Fruit fly (Drosophila melanogaster) whole organism, embryonic: ENCODE results near the gene por.

ENCODE experiments used
- BtbVII ChIP-seq: fragments of 200-800 bp; sonication (Bioruptor generic); optimal IDR thresholded peaks from 3 replicates; lab custom pipeline; 2017; ENCODE audit warnings: missing biosample characterization, mild to moderate bottlenecking, missing genetic modification characterization
- CG1024 ChIP-seq: fragments of 200-800 bp; sonication (Bioruptor generic); IDR thresholded peaks from 2 replicates; pipeline ENCODE4 v1.3.6; 2022; ENCODE audit warnings: missing biosample characterization, missing genetic modification characterization
- CG10366 ChIP-seq: fragments of 200-800 bp; sonication (Bioruptor generic); IDR thresholded peaks from 2 replicates; pipeline ENCODE4 v1.3.6; 2022; ENCODE audit warnings: missing biosample characterization, missing genetic modification characterization
- CG10431 ChIP-seq: fragments of 200-800 bp; sonication (Bioruptor generic); optimal IDR thresholded peaks from 3 replicates; lab custom pipeline; 2018; ENCODE audit warnings: missing biosample characterization, mild to moderate bottlenecking, missing genetic modification characterization
- CG11398 ChIP-seq: fragments of 200-800 bp; sonication (Bioruptor generic); optimal IDR thresholded peaks from 2 replicates; lab custom pipeline; 2016; ENCODE audit warnings: missing biosample characterization, missing genetic modification characterization
- CG12071 ChIP-seq: fragments of 200-800 bp; sonication (Bioruptor generic); optimal IDR thresholded peaks from 3 replicates; lab custom pipeline; 2018; ENCODE audit warnings: missing biosample characterization, mild to moderate bottlenecking, missing genetic modification characterization
- CG12104 ChIP-seq: fragments of 200-800 bp; sonication (Bioruptor generic); optimal IDR thresholded peaks from 3 replicates; lab custom pipeline; 2016; ENCODE audit warnings: missing biosample characterization, missing genetic modification characterization
- CG13775 ChIP-seq: fragments of 200-800 bp; sonication (Bioruptor generic); optimal IDR thresholded peaks from 3 replicates; lab custom pipeline; 2017; ENCODE audit warnings: missing biosample characterization, mild to moderate bottlenecking, missing genetic modification characterization
- CG14441 ChIP-seq: fragments of 200-800 bp; sonication (Bioruptor generic); IDR thresholded peaks from 2 replicates; pipeline ENCODE4 v1.3.6; 2022; ENCODE audit warnings: missing biosample characterization, missing genetic modification characterization
- CG15696 ChIP-seq: fragments of 200-800 bp; sonication (Bioruptor generic); optimal IDR thresholded peaks from 2 replicates; lab custom pipeline; 2019; ENCODE audit warnings: missing biosample characterization, mild to moderate bottlenecking, missing genetic modification characterization, moderate library complexity
- CG1647 ChIP-seq: fragments of 200-800 bp; sonication (Bioruptor generic); optimal IDR thresholded peaks from 3 replicates; lab custom pipeline; 2016; ENCODE audit warnings: missing biosample characterization, missing genetic modification characterization
- CG16863 ChIP-seq: fragments of 200-800 bp; sonication (Bioruptor generic); optimal IDR thresholded peaks from 3 replicates; lab custom pipeline; 2016; ENCODE audit warnings: missing biosample characterization, missing genetic modification characterization
- CG31365 ChIP-seq: fragments of 200-800 bp; sonication (Bioruptor generic); optimal IDR thresholded peaks from 2 replicates; lab custom pipeline; 2018; ENCODE audit warnings: missing biosample characterization, mild to moderate bottlenecking, missing genetic modification characterization
- CG32767 ChIP-seq: fragments of 200-800 bp; sonication (Bioruptor generic); IDR thresholded peaks from 2 replicates; pipeline ENCODE4 v1.3.6; 2022; ENCODE audit warnings: missing biosample characterization, missing genetic modification characterization
- CG6254 ChIP-seq: fragments of 200-800 bp; sonication (Bioruptor generic); optimal IDR thresholded peaks from 3 replicates; lab custom pipeline; 2017; ENCODE audit warnings: mild to moderate bottlenecking, missing biosample characterization, missing genetic modification reagents, missing genetic modification characterization
- CG6654 ChIP-seq: fragments of 200-800 bp; sonication (Bioruptor generic); optimal IDR thresholded peaks from 2 replicates; lab custom pipeline; 2017; ENCODE audit warnings: missing biosample characterization, mild to moderate bottlenecking, missing genetic modification characterization
- CG8290 ChIP-seq, 3 experiments: fragments of 200-800 bp; sonication (Bioruptor generic); optimal IDR thresholded peaks; 2 replicates each; lab custom pipeline; 2016 to 2019; ENCODE audit warnings: missing biosample characterization in 3 of 3, missing genetic modification characterization in 3 of 3, mild to moderate bottlenecking in 2 of 3, moderate library complexity in 1 of 3
- CG8388 ChIP-seq: fragments of 200-800 bp; sonication (Bioruptor generic); optimal IDR thresholded peaks from 2 replicates; lab custom pipeline; 2019; ENCODE audit warnings: missing biosample characterization, mild to moderate bottlenecking, missing genetic modification characterization, moderate library complexity
- CG9727 ChIP-seq: fragments of 200-800 bp; sonication (Bioruptor generic); optimal IDR thresholded peaks from 3 replicates; lab custom pipeline; 2017; ENCODE audit warnings: missing biosample characterization, mild to moderate bottlenecking, missing genetic modification characterization
- Dll ChIP-seq: fragments of 200-800 bp; sonication (Bioruptor generic); IDR thresholded peaks from 4 replicates; pipeline ENCODE4 v1.3.6; 2022; ENCODE audit warnings: missing biosample characterization, missing genetic modification characterization; ENCODE audit not compliant: partially characterized antibody
- Hmr ChIP-seq: fragments of 200-800 bp; sonication (Bioruptor generic); optimal IDR thresholded peaks from 3 replicates; lab custom pipeline; 2017; ENCODE audit warnings: mild to moderate bottlenecking, missing biosample characterization, missing genetic modification reagents, missing genetic modification characterization
- Nf-YB ChIP-seq: fragments of 200-800 bp; sonication (Bioruptor generic); optimal IDR thresholded peaks from 3 replicates; lab custom pipeline; 2019; ENCODE audit warnings: missing biosample characterization, mild to moderate bottlenecking, missing genetic modification characterization, moderate library complexity
- Oaz ChIP-seq: fragments of 200-800 bp; sonication (Bioruptor generic); IDR thresholded peaks from 2 replicates; pipeline ENCODE4 v1.3.6; 2022; ENCODE audit warnings: missing biosample characterization, missing genetic modification characterization
- Oli ChIP-seq: fragments of 200-800 bp; sonication (Bioruptor generic); optimal IDR thresholded peaks from 2 replicates; lab custom pipeline; 2018; ENCODE audit warnings: missing biosample characterization, mild to moderate bottlenecking, missing genetic modification characterization, moderate library complexity
- Sin3A ChIP-seq: fragments of >200 bp; optimal IDR thresholded peaks from 2 replicates; lab custom pipeline; 2018
- Sox100B ChIP-seq: fragments of 200-800 bp; sonication (Bioruptor generic); optimal IDR thresholded peaks from 3 replicates; lab custom pipeline; 2018; ENCODE audit warnings: missing biosample characterization, mild to moderate bottlenecking, missing genetic modification characterization
- Sox102F ChIP-seq: fragments of 200-800 bp; sonication (Bioruptor generic); optimal IDR thresholded peaks from 2 replicates; lab custom pipeline; 2018; ENCODE audit warnings: missing biosample characterization, mild to moderate bottlenecking, missing genetic modification characterization, moderate library complexity
- Ssrp ChIP-seq: fragments of 200-800 bp; sonication (Bioruptor generic); optimal IDR thresholded peaks from 2 replicates; lab custom pipeline; 2018; ENCODE audit warnings: missing biosample characterization, mild to moderate bottlenecking, missing genetic modification characterization, moderate library complexity
- bab2 ChIP-seq: fragments of 200-800 bp; sonication (Bioruptor generic); optimal IDR thresholded peaks from 2 replicates; lab custom pipeline; 2016; ENCODE audit warnings: missing biosample characterization, missing genetic modification characterization
- bcd ChIP-seq: fragments of 200-800 bp; sonication (Bioruptor generic); optimal IDR thresholded peaks from 2 replicates; lab custom pipeline; 2017; ENCODE audit warnings: missing biosample characterization, mild to moderate bottlenecking, missing genetic modification characterization
- esg ChIP-seq: fragments of 200-800 bp; sonication (Bioruptor generic); conservative IDR thresholded peaks from 2 replicates; pipeline ENCODE4 v1.3.6; 2022; ENCODE audit warnings: missing biosample characterization, missing genetic modification characterization
- eyg ChIP-seq: fragments of 200-800 bp; sonication (Bioruptor generic); optimal IDR thresholded peaks from 3 replicates; lab custom pipeline; 2016; ENCODE audit warnings: missing biosample characterization, missing genetic modification characterization
- ftz-f1 ChIP-seq: fragments of 200-800 bp; sonication (Bioruptor generic); optimal IDR thresholded peaks from 2 replicates; lab custom pipeline; 2016; ENCODE audit warnings: missing biosample characterization, missing genetic modification characterization
- gem ChIP-seq: fragments of 200-800 bp; sonication (Bioruptor generic); optimal IDR thresholded peaks from 2 replicates; lab custom pipeline; 2019; ENCODE audit warnings: missing biosample characterization, mild to moderate bottlenecking, missing genetic modification characterization, moderate library complexity
- gsb-n ChIP-seq: fragments of 200-800 bp; sonication (Bioruptor generic); optimal IDR thresholded peaks from 3 replicates; lab custom pipeline; 2018; ENCODE audit warnings: missing biosample characterization, mild to moderate bottlenecking, missing genetic modification characterization
- ind ChIP-seq: fragments of 200-800 bp; sonication (Bioruptor generic); optimal IDR thresholded peaks from 3 replicates; lab custom pipeline; 2016; ENCODE audit warnings: missing biosample characterization, missing genetic modification characterization
- jumu ChIP-seq: fragments of 200-800 bp; sonication (Bioruptor generic); optimal IDR thresholded peaks from 3 replicates; lab custom pipeline; 2016; ENCODE audit warnings: missing biosample characterization, missing genetic modification characterization
- lilli ChIP-seq: fragments of 200-800 bp; sonication (Bioruptor generic); optimal IDR thresholded peaks from 3 replicates; lab custom pipeline; 2016; ENCODE audit warnings: missing biosample characterization, missing genetic modification characterization
- mam ChIP-seq: fragments of 200-800 bp; sonication (Bioruptor generic); optimal IDR thresholded peaks from 3 replicates; lab custom pipeline; 2016; ENCODE audit warnings: missing biosample characterization, missing genetic modification characterization
- otp ChIP-seq: fragments of 200-800 bp; sonication (Bioruptor generic); IDR thresholded peaks from 3 replicates; pipeline ENCODE4, ENCODE4 v1.3.6; 2022; ENCODE audit warnings: missing biosample characterization, missing genetic modification characterization
- sc ChIP-seq, 3 experiments: fragments of >200 bp in 2 of 3; fragments of 200-800 bp in 1 of 3; sonication (Bioruptor generic) in 1 of 3; optimal IDR thresholded peaks; 2 replicates in 2 of 3; 3 replicates in 1 of 3; lab custom pipeline; 2017; ENCODE audit warnings: mild to moderate bottlenecking in 1 of 3, missing biosample characterization in 1 of 3, missing genetic modification characterization in 1 of 3, missing genetic modification reagents in 1 of 3
- shn ChIP-seq: fragments of 200-800 bp; sonication (Bioruptor generic); optimal IDR thresholded peaks from 3 replicates; lab custom pipeline; 2016; ENCODE audit warnings: missing biosample characterization, missing genetic modification characterization
- sima ChIP-seq: fragments of 200-800 bp; sonication (Bioruptor generic); optimal IDR thresholded peaks from 2 replicates; lab custom pipeline; 2016; ENCODE audit warnings: missing biosample characterization, missing genetic modification characterization
- stc ChIP-seq: fragments of 200-800 bp; sonication (Bioruptor generic); IDR thresholded peaks from 2 replicates; pipeline ENCODE4 v1.3.6; 2022; ENCODE audit warnings: missing biosample characterization, missing genetic modification characterization
- tap ChIP-seq: fragments of 200-800 bp; optimal IDR thresholded peaks from 3 replicates; lab custom pipeline; 2019; ENCODE audit warnings: missing biosample characterization, mild to moderate bottlenecking, missing genetic modification characterization, moderate library complexity
- tll ChIP-seq, 2 experiments: fragments of 200-800 bp in 1 of 2; fragments of >200 bp in 1 of 2; sonication (Bioruptor generic) in 1 of 2; optimal IDR thresholded peaks; 2 replicates each; lab custom pipeline; 2017 to 2019; ENCODE audit warnings: missing biosample characterization in 2 of 2, missing genetic modification characterization in 2 of 2, mild to moderate bottlenecking in 1 of 2, moderate library complexity in 1 of 2
- unpg ChIP-seq: fragments of 200-800 bp; sonication (Bioruptor generic); optimal IDR thresholded peaks from 3 replicates; lab custom pipeline; 2018; ENCODE audit warnings: missing biosample characterization, mild to moderate bottlenecking, missing genetic modification characterization, moderate library complexity
- vnd ChIP-seq: fragments of 200-800 bp; sonication (Bioruptor generic); IDR thresholded peaks from 3 replicates; pipeline ENCODE4 v1.3.6; 2022; ENCODE audit warnings: missing biosample characterization, missing genetic modification characterization; ENCODE audit not compliant: partially characterized antibody
- wor ChIP-seq: fragments of 200-800 bp; sonication (Bioruptor generic); IDR thresholded peaks from 2 replicates; pipeline ENCODE4 v1.3.6; 2022; ENCODE audit warnings: missing biosample characterization, missing genetic modification characterization

por gene

DNA sequence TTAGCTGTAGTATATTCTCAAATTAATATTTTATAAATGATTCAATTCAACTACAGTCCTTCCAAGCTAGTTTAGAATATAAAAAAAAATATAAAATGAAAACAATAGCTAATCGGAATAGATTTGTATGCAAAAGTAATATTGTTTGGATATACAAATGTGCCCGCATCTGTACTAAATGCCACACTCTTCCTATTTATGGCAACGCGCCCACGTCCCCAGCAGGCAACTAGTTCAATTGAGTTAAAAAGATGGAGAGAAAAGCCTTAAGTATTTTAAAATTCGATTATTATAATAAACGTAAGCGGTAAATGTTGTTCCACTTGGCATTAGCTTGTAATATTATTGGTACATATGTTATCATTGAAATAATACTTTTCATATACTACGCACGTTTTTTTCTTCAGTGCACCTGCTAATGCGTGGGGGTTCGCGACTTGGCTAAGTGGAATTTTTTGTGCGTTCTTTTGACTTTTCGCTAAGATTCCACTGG, 26.0 kb upstream of the por start (continued):
- TF ChIP-seq tll (GFP tag; optimal IDR thresholded peaks at IDR 0.05; lab: Kevin White, UChicago) (no peak), Oli (tag; lab: Kevin White, UChicago) (peak; percentile 85), sima (GFP tag; lab: Kevin White, UChicago) (no peak), tap (peak; percentile 32), otp (GFP tag; lab: Robert Waterston, UW) (no peak), CG9727 (GFP tag; lab: Kevin White, UChicago) (peak; percentile 63), CG6654 (GFP tag; lab: Kevin White, UChicago) (peak; percentile 45), CG1647 (GFP tag; lab: Kevin White, UChicago) (peak; percentile 25), CG31365 (no peak), CG16863 (GFP tag; lab: Kevin White, UChicago) (peak; percentile 3), CG13775 (GFP tag; lab: Kevin White, UChicago) (peak; percentile 72), gsb-n (tag; lab: Kevin White, UChicago) (peak; percentile 49), CG1024 (GFP tag; lab: Robert Waterston, UW) (0 out of 2 replicates have a peak, but pooled peaks have one; percentile 11), bcd (GFP tag; lab: Kevin White, UChicago) (peak; percentile 72), ind (GFP tag; lab: Kevin White, UChicago) (peak; percentile 59), CG6254 (GFP tag; lab: Kevin White, UChicago) (peak; percentile 49), CG11398 (GFP tag; lab: Kevin White, UChicago) (no peak), CG10431 (GFP tag; lab: Kevin White, UChicago) (peak; percentile 61), stc (GFP tag; lab: Robert Waterston, UW) (peak; percentile 30; the same call in 1 of the 2 replicates), BtbVII (peak; percentile 35), CG8290 (GFP tag; optimal IDR thresholded peaks at IDR 0.05; lab: Kevin White, UChicago) (no peak), CG8290 (tag; optimal IDR thresholded peaks at IDR 0.05; lab: Kevin White, UChicago) (peak in 1 of 2 experiments; percentile 52), Hmr (GFP tag; lab: Kevin White, UChicago) (peak; percentile 63), CG15696 (tag; lab: Kevin White, UChicago) (no peak), ftz-f1 (GFP tag; lab: Kevin White, UChicago) (no peak), eyg (no peak), Nf-YB (peak; percentile 40), lilli (GFP tag; lab: Kevin White, UChicago) (peak; percentile 76), CG12104 (GFP tag; lab: Kevin White, UChicago) (peak; percentile 55), CG10366 (GFP tag; lab: Robert Waterston, UW) (peak; percentile 41; the same call in 1 of the 2 replicates), Sin3A (no peak), vnd (GFP tag; lab: Robert Waterston, UW) (no peak), Ssrp (tag; lab: Kevin White, UChicago) (peak; percentile 84), unpg (peak; percentile 81), shn (GFP tag; lab: Kevin White, UChicago) (peak; percentile 2), gem (tag; lab: Kevin White, UChicago) (peak; percentile 87), CG12071 (peak; percentile 14), Dll (GFP tag; lab: Robert Waterston, UW) (no peak), CG14441 (GFP tag; lab: Robert Waterston, UW) (peak; percentile 15; the same call in 1 of the 2 replicates), esg (GFP tag; lab: Robert Waterston, UW) (peak; percentile 39; the same call in 1 of the 2 replicates), Oaz (GFP tag; lab: Robert Waterston, UW) (0 out of 2 replicates have a peak, but pooled peaks have one; percentile 20), wor (GFP tag; lab: Robert Waterston, UW) (peak; percentile 57), mam (GFP tag; lab: Kevin White, UChicago) (peak; percentile 54), CG8388 (GFP tag; lab: Kevin White, UChicago) (peak; percentile 77), bab2 (GFP tag; lab: Kevin White, UChicago) (peak; percentile 27), CG32767 (GFP tag; lab: Robert Waterston, UW) (peak; percentile 42; the same call in 1 of the 2 replicates), Sox100B (peak; percentile 78), sc (optimal IDR thresholded peaks at IDR 0.05; lab: Kevin White, UChicago) (no peak), sc (GFP tag; optimal IDR thresholded peaks at IDR 0.05; lab: Kevin White, UChicago) (peak; percentile 71), Sox102F (GFP tag; lab: Kevin White, UChicago) (peak; percentile 82), jumu (GFP tag; lab: Kevin White, UChicago) (no peak)
